Fruit fly (Drosophila melanogaster) whole organism, pupa: Measurements from ENCODE around the gene Papst2.

Experiments used
- CG34367 ChIP-seq: fragments of 200-800 bp; sonication (Bioruptor generic); optimal IDR thresholded peaks from 2 replicates; lab custom pipeline; 2018; ENCODE audit warnings: missing biosample characterization, mild to moderate bottlenecking, missing genetic modification characterization
- CG4496 ChIP-seq: fragments of 200-800 bp; sonication (Bioruptor generic); IDR thresholded peaks from 3 replicates; pipeline ENCODE4 v1.3.6; 2022; ENCODE audit warnings: missing biosample characterization, missing genetic modification characterization
- CG9948 ChIP-seq: fragments of 200-800 bp; sonication (Bioruptor generic); optimal IDR thresholded peaks from 2 replicates; lab custom pipeline; 2018; ENCODE audit warnings: missing biosample characterization, mild to moderate bottlenecking, missing genetic modification characterization, moderate library complexity
- D1 ChIP-seq: fragments of 200-800 bp; sonication (Bioruptor generic); optimal IDR thresholded peaks from 2 replicates; lab custom pipeline; 2018; ENCODE audit warnings: missing biosample characterization, mild to moderate bottlenecking, missing genetic modification characterization, moderate library complexity
- Pif1B ChIP-seq: fragments of 200-800 bp; sonication (Bioruptor generic); optimal IDR thresholded peaks from 3 replicates; lab custom pipeline; 2016; ENCODE audit warnings: missing biosample characterization, missing genetic modification characterization

DNA sequence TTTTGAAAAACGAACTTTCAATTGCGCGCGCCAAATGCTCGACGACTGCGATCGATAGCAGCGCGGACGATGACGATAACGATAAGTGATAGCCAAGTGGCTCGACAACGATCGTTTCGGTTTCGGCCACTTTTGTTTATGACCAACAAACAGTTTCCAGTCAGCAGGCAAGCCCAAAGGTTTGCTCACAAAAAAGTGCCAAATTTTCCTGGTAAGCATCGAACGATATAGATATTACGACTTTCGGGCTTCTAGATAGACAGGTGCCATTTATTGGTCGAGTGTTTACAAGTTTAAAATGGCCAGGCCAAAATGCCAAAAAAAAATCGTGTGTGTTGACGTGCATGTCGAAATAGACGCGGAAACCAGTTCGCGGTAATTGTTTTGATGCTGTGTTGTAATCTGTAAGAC lies 12.9 kb downstream of the Papst2 start, which contains the start of gene CG7724:
- TF ChIP-seq CG9948 (no peak), D1 (tag; lab: Kevin White, UChicago) (no peak), CG4496 (GFP tag; lab: Robert Waterston, UW) (no peak; the same call in 2 of the 3 replicates), Pif1B (GFP tag; lab: Kevin White, UChicago) (no peak), CG34367 (tag; lab: Kevin White, UChicago) (no peak)
